ENCODE assay signal across 7 worm cellular contexts in genomic region chrIII:4317065-4317752, ce11.
A peak's percentile ranks its signal among the peaks of the same experiment; 100 is the strongest.
TF ChIP-seq lines count a peak whose summit lies in the region.

Gene tag-131 (plus strand): TSS chrIII:4317702.

TF ChIP-seq in whole organism, L1 larva, 84 proteins besides CTCF, POLR2A, EP300 and RAD21 (continues in another document):
- TF ChIP-seq nhr-84 (tag; optimal IDR thresholded peaks at IDR 0.05; lab: Kevin White, UChicago) (no peak), sptf-1 (tag; optimal IDR thresholded peaks at IDR 0.05; lab: Kevin White, UChicago) (no peak), blmp-1 (tag; optimal IDR thresholded peaks at IDR 0.05; lab: Kevin White, UChicago) (peak; percentile 64), pqm-1 (tag; optimal IDR thresholded peaks at IDR 0.05; lab: Kevin White, UChicago) (no peak), zag-1 (tag; optimal IDR thresholded peaks at IDR 0.05; lab: Kevin White, UChicago) (no peak), efl-1 (optimal IDR thresholded peaks at IDR 0.05; lab: Kevin White, UChicago) (peak; percentile 48 to 57), efl-1 (GFP tag; optimal IDR thresholded peaks at IDR 0.05 in 1 of 2; lab: Kevin White, UChicago) (no peak), lin-35 (GFP tag; optimal IDR thresholded peaks at IDR 0.05; lab: Kevin White, UChicago) (peak; percentile 17 to 36), tlp-1 (tag; optimal IDR thresholded peaks at IDR 0.05; lab: Kevin White, UChicago) (no peak), aly-2 (tag; optimal IDR thresholded peaks at IDR 0.05; lab: Kevin White, UChicago) (no peak), pax-3 (tag; optimal IDR thresholded peaks at IDR 0.05; lab: Kevin White, UChicago) (no peak), ceh-63 (GFP tag; optimal IDR thresholded peaks at IDR 0.05; lab: Kevin White, UChicago) (no peak), hlh-17 (GFP tag; optimal IDR thresholded peaks at IDR 0.05; lab: Kevin White, UChicago; ENCODE audit: borderline replicate concordance) (no peak)

TF ChIP-seq in whole organism, L2 larva, 48 proteins besides CTCF, POLR2A, EP300 and RAD21 (continues in another document):
- no peak for TF ChIP-seq lin-13 (GFP tag; optimal IDR thresholded peaks at IDR 0.05; lab: Kevin White, UChicago)
- TF ChIP-seq blmp-1 (tag; optimal IDR thresholded peaks at IDR 0.05; lab: Kevin White, UChicago; ENCODE audit: insufficient read depth), result no peak
- TF ChIP-seq nhr-129 (tag; optimal IDR thresholded peaks at IDR 0.05; lab: Kevin White, UChicago), result peak; percentile 46
- TF ChIP-seq nhr-21 (tag; optimal IDR thresholded peaks at IDR 0.05; lab: Kevin White, UChicago), result peak; percentile 56
- TF ChIP-seq gmeb-1 (tag; optimal IDR thresholded peaks at IDR 0.05; lab: Kevin White, UChicago), result no peak
- peak; percentile 67 for TF ChIP-seq C34F6.9 (tag; optimal IDR thresholded peaks at IDR 0.05; lab: Kevin White, UChicago)
- TF ChIP-seq F13H6.1 (tag; optimal IDR thresholded peaks at IDR 0.05; lab: Kevin White, UChicago), result peak; percentile 64
- no peak for TF ChIP-seq alr-1 (tag; optimal IDR thresholded peaks at IDR 0.05; lab: Kevin White, UChicago)
- TF ChIP-seq ceh-16 (tag; optimal IDR thresholded peaks at IDR 0.05; lab: Kevin White, UChicago), result no peak
- no peak for TF ChIP-seq lin-39 (tag; optimal IDR thresholded peaks at IDR 0.05; lab: Kevin White, UChicago)
- peak in 1 of 2 experiments; percentile 56 for TF ChIP-seq lsy-2 (tag; optimal IDR thresholded peaks at IDR 0.05; lab: Kevin White, UChicago)
- no peak for TF ChIP-seq unc-55 (GFP tag; optimal IDR thresholded peaks at IDR 0.05; lab: Kevin White, UChicago)
- no peak for TF ChIP-seq nhr-25 (tag; optimal IDR thresholded peaks at IDR 0.05; lab: Kevin White, UChicago)

TF ChIP-seq in whole organism, L3 larva, 47 proteins besides CTCF, POLR2A, EP300 and RAD21:
- TF ChIP-seq fkh-2 (tag; optimal IDR thresholded peaks at IDR 0.05; lab: Kevin White, UChicago) (no peak), ama-1 (optimal IDR thresholded peaks at IDR 0.05; lab: Kevin White, UChicago) (no peak), elt-1 (tag; optimal IDR thresholded peaks at IDR 0.05; lab: Kevin White, UChicago) (no peak), ceh-28 (tag; optimal IDR thresholded peaks at IDR 0.05; lab: Kevin White, UChicago) (peak; percentile 39), nhr-23 (tag; optimal IDR thresholded peaks at IDR 0.05; lab: Kevin White, UChicago) (peak; percentile 68), fos-1 (tag; optimal IDR thresholded peaks at IDR 0.05; lab: Kevin White, UChicago) (no peak), R02D3.7 (tag; optimal IDR thresholded peaks at IDR 0.05; lab: Kevin White, UChicago) (no peak), egl-27 (tag; optimal IDR thresholded peaks at IDR 0.05; lab: Kevin White, UChicago) (no peak), nfya-1 (tag; optimal IDR thresholded peaks at IDR 0.05; lab: Kevin White, UChicago; ENCODE audit: insufficient read depth) (peak; percentile 20), jun-1 (tag; optimal IDR thresholded peaks at IDR 0.05; lab: Kevin White, UChicago) (no peak), egl-5 (tag; optimal IDR thresholded peaks at IDR 0.05; lab: Kevin White, UChicago) (no peak), mml-1 (tag; optimal IDR thresholded peaks at IDR 0.05; lab: Kevin White, UChicago) (no peak)

TF ChIP-seq in whole organism, L4 larva, 104 proteins besides CTCF, POLR2A, EP300 and RAD21 (continues in another document):
- TF ChIP-seq nhr-28 (tag; optimal IDR thresholded peaks at IDR 0.05; lab: Kevin White, UChicago), result peak; percentile 12
- peak in 1 of 2 experiments; percentile 25 for TF ChIP-seq lsy-2 (tag; optimal IDR thresholded peaks at IDR 0.05; lab: Kevin White, UChicago)
- TF ChIP-seq T26A8.4 (GFP tag; IDR thresholded peaks at IDR 0.05; lab: Robert Waterston, UW), result 0 out of 2 replicates have a peak, but pooled peaks have one; percentile 40
- TF ChIP-seq mxl-2 (GFP tag; conservative IDR thresholded peaks at IDR 0.05; lab: Robert Waterston, UW), result no peak
- TF ChIP-seq lin-38 (GFP tag; IDR thresholded peaks at IDR 0.05; lab: Robert Waterston, UW), result no peak
- TF ChIP-seq dve-1 (tag; optimal IDR thresholded peaks at IDR 0.05; lab: Kevin White, UChicago; ENCODE audit: insufficient read depth), result peak; percentile 25
- TF ChIP-seq hlh-30 (tag; optimal IDR thresholded peaks at IDR 0.05; lab: Kevin White, UChicago; ENCODE audit: insufficient read depth), result no peak
- TF ChIP-seq ceh-20 (GFP tag; IDR thresholded peaks at IDR 0.05; lab: Robert Waterston, UW), result 0 out of 2 replicates have a peak, but pooled peaks have one; percentile 25
- TF ChIP-seq unc-62 (GFP tag; optimal IDR thresholded peaks at IDR 0.05 in 1 of 2; lab: Kevin White, UChicago), result peak in 1 of 2 experiments; percentile 83
- TF ChIP-seq unc-62 (tag; optimal IDR thresholded peaks at IDR 0.05; lab: Kevin White, UChicago), result no peak
- peak; percentile 27 for TF ChIP-seq hlh-11 (tag; optimal IDR thresholded peaks at IDR 0.05; lab: Kevin White, UChicago)
- TF ChIP-seq daf-16 (GFP tag; optimal IDR thresholded peaks at IDR 0.05; lab: Kevin White, UChicago), result peak in 1 of 2 experiments; percentile 5
- TF ChIP-seq daf-16 (tag; optimal IDR thresholded peaks at IDR 0.05; lab: Kevin White, UChicago), result no peak

TF ChIP-seq in whole organism, late embryonic, 69 proteins besides CTCF, POLR2A, EP300 and RAD21 (continues in another document):
- TF ChIP-seq ceh-31 (tag; optimal IDR thresholded peaks at IDR 0.05; lab: Kevin White, UChicago) (no peak), hlh-6 (tag; optimal IDR thresholded peaks at IDR 0.05; lab: Kevin White, UChicago) (no peak), K02D7.2 (tag; optimal IDR thresholded peaks at IDR 0.05; lab: Kevin White, UChicago) (no peak), tbx-2 (tag; optimal IDR thresholded peaks at IDR 0.05; lab: Kevin White, UChicago) (peak; percentile 31), mec-3 (tag; optimal IDR thresholded peaks at IDR 0.05; lab: Kevin White, UChicago; ENCODE audit: borderline replicate concordance) (no peak), pha-4 (tag; optimal IDR thresholded peaks at IDR 0.05; lab: Kevin White, UChicago) (no peak), pat-9 (tag; optimal IDR thresholded peaks at IDR 0.05; lab: Kevin White, UChicago) (no peak), unc-55 (GFP tag; optimal IDR thresholded peaks at IDR 0.05; lab: Kevin White, UChicago) (peak; percentile 81), ceh-19 (GFP tag; optimal IDR thresholded peaks at IDR 0.05; lab: Kevin White, UChicago) (no peak), pha-2 (tag; optimal IDR thresholded peaks at IDR 0.05; lab: Kevin White, UChicago) (no peak), nhr-11 (tag; optimal IDR thresholded peaks at IDR 0.05; lab: Kevin White, UChicago) (no peak), fkh-6 (tag; optimal IDR thresholded peaks at IDR 0.05; lab: Kevin White, UChicago) (no peak), ceh-18 (tag; optimal IDR thresholded peaks at IDR 0.05; lab: Kevin White, UChicago) (peak; percentile 36), F13H6.1 (tag; optimal IDR thresholded peaks at IDR 0.05; lab: Kevin White, UChicago) (no peak), nfya-1 (tag; optimal IDR thresholded peaks at IDR 0.05; lab: Kevin White, UChicago) (peak; percentile 63), zip-5 (tag; optimal IDR thresholded peaks at IDR 0.05; lab: Kevin White, UChicago) (no peak)

TF ChIP-seq in whole organism, mixed stage, embryonic, 35 proteins besides CTCF, POLR2A, EP300 and RAD21:
- TF ChIP-seq blmp-1 (tag; optimal IDR thresholded peaks at IDR 0.05; lab: Kevin White, UChicago) (peak; percentile 15), unc-39 (tag; optimal IDR thresholded peaks at IDR 0.05; lab: Kevin White, UChicago) (no peak), pha-4 (tag; optimal IDR thresholded peaks at IDR 0.05; lab: Kevin White, UChicago) (no peak), unc-120 (tag; optimal IDR thresholded peaks at IDR 0.05; lab: Kevin White, UChicago; ENCODE audit: poor library complexity, severe bottlenecking) (peak; percentile 41), hlh-1 (tag; optimal IDR thresholded peaks at IDR 0.05; lab: Kevin White, UChicago) (peak; percentile 74), elt-3 (tag; optimal IDR thresholded peaks at IDR 0.05; lab: Kevin White, UChicago) (peak; percentile 4), snpc-4 (tag; optimal IDR thresholded peaks at IDR 0.05; lab: Kevin White, UChicago) (no peak), nhr-12 (tag; optimal IDR thresholded peaks at IDR 0.05; lab: Kevin White, UChicago) (no peak), M03D4.4 (tag; optimal IDR thresholded peaks at IDR 0.05; lab: Kevin White, UChicago) (no peak), unc-62 (GFP tag; optimal IDR thresholded peaks at IDR 0.05; lab: Kevin White, UChicago) (peak; percentile 64), bed-3 (GFP tag; optimal IDR thresholded peaks at IDR 0.05; lab: Kevin White, UChicago) (no peak), elt-1 (tag; optimal IDR thresholded peaks at IDR 0.05; lab: Kevin White, UChicago; ENCODE audit: borderline replicate concordance, insufficient read depth) (no peak), tbx-8 (GFP tag; optimal IDR thresholded peaks at IDR 0.05; lab: Kevin White, UChicago) (no peak), ceh-39 (tag; optimal IDR thresholded peaks at IDR 0.05; lab: Kevin White, UChicago) (peak; percentile 3), nhr-2 (tag; optimal IDR thresholded peaks at IDR 0.05; lab: Kevin White, UChicago) (no peak)

TF ChIP-seq in whole organism, young adult, 124 proteins besides CTCF, POLR2A, EP300 and RAD21:
- TF ChIP-seq hmg-1.2 (GFP tag; IDR thresholded peaks at IDR 0.05; lab: Robert Waterston, UW) (peak; percentile 20; the same call in 1 of the 2 replicates), snpc-1.1 (tag; optimal IDR thresholded peaks at IDR 0.05; lab: Kevin White, UChicago; ENCODE audit: insufficient read depth) (no peak), nfyb-1 (GFP tag; IDR thresholded peaks at IDR 0.05; lab: Robert Waterston, UW) (no peak), atf-7 (tag; optimal IDR thresholded peaks at IDR 0.05; lab: Kevin White, UChicago) (no peak), madf-3 (GFP tag; IDR thresholded peaks at IDR 0.05; lab: Robert Waterston, UW) (no peak), ztf-22 (GFP tag; optimal IDR thresholded peaks at IDR 0.05; lab: Kevin White, UChicago) (no peak)
